Worm (Caenorhabditis elegans) whole organism, late embryonic: ENCODE results near the gene D1086.10.
"Not testable (repeated sequence)": the region's sequence is repeated elsewhere in the genome, so short reads cannot be mapped to it uniquely, and the experiment has no call there.

Experiments used
- C08G9.2 ChIP-seq: sonication (generic microtip); optimal IDR thresholded peaks from 2 replicates; lab custom pipeline; 2016; ENCODE audit warnings: mild to moderate bottlenecking, missing genetic modification characterization, moderate library complexity, missing compliant biosample characterization
- F13H6.1 ChIP-seq: sonication (generic microtip); optimal IDR thresholded peaks from 2 replicates; lab custom pipeline; 2016; ENCODE audit warnings: missing genetic modification characterization, missing compliant biosample characterization
- K02D7.2 ChIP-seq: sonication (generic microtip); optimal IDR thresholded peaks from 2 replicates; lab custom pipeline; 2017; ENCODE audit warnings: mild to moderate bottlenecking, missing genetic modification characterization, missing compliant biosample characterization
- K09A11.1 ChIP-seq: sonication (generic microtip); optimal IDR thresholded peaks from 2 replicates; lab custom pipeline; 2017; ENCODE audit warnings: antibody characterized with exemption, mild to moderate bottlenecking, missing genetic modification characterization, missing compliant biosample characterization; ENCODE audit not compliant: insufficient read depth
- ceh-14 ChIP-seq: sonication (generic microtip); optimal IDR thresholded peaks from 2 replicates; lab custom pipeline; 2016; ENCODE audit warnings: missing genotype, missing genetic modification characterization, missing compliant biosample characterization
- ceh-2 ChIP-seq: sonication (generic microtip); optimal IDR thresholded peaks from 2 replicates; lab custom pipeline; 2016; ENCODE audit warnings: missing genotype, missing genetic modification characterization, missing compliant biosample characterization
- ceh-31 ChIP-seq: sonication (generic microtip); optimal IDR thresholded peaks from 2 replicates; lab custom pipeline; 2016; ENCODE audit warnings: missing genetic modification characterization, missing compliant biosample characterization
- ceh-34 ChIP-seq: sonication (generic microtip); optimal IDR thresholded peaks from 2 replicates; lab custom pipeline; 2016; ENCODE audit warnings: mild to moderate bottlenecking, missing genetic modification characterization, missing compliant biosample characterization
- ceh-45 ChIP-seq: fragments of 200-800 bp; sonication (Bioruptor generic); IDR thresholded peaks from 2 replicates; pipeline ENCODE4 v1.3.6; 2022; ENCODE audit warnings: missing genetic modification reagents, missing genetic modification characterization, missing compliant biosample characterization
- ceh-9 ChIP-seq: sonication (generic microtip); optimal IDR thresholded peaks from 2 replicates; lab custom pipeline; 2016; ENCODE audit warnings: mild to moderate bottlenecking, missing genetic modification characterization, inconsistent platforms, missing compliant biosample characterization
- che-1 ChIP-seq: sonication (generic microtip); optimal IDR thresholded peaks from 2 replicates; lab custom pipeline; 2016; ENCODE audit warnings: mild to moderate bottlenecking, missing genetic modification characterization, missing compliant biosample characterization
- elt-2 ChIP-seq: sonication (generic microtip); optimal IDR thresholded peaks from 2 replicates; lab custom pipeline; 2016; ENCODE audit warnings: missing genetic modification reagents, missing genetic modification characterization, missing compliant biosample characterization
- ets-4 ChIP-seq: sonication (generic microtip); optimal IDR thresholded peaks from 2 replicates; lab custom pipeline; 2016; ENCODE audit warnings: missing genetic modification characterization, missing compliant biosample characterization
- fkh-10 ChIP-seq: fragments of 150-350 bp; optimal IDR thresholded peaks from 2 replicates; lab custom pipeline; 2014; ENCODE audit warnings: missing biosample characterization, missing genetic modification reagents, missing genetic modification characterization
- fkh-6 ChIP-seq: sonication (generic microtip); optimal IDR thresholded peaks from 2 replicates; lab custom pipeline; 2016; ENCODE audit warnings: missing genetic modification characterization, missing compliant biosample characterization
- gmeb-2 ChIP-seq: sonication (generic microtip); optimal IDR thresholded peaks from 2 replicates; lab custom pipeline; 2016; ENCODE audit warnings: missing genetic modification characterization, inconsistent platforms, missing compliant biosample characterization
- hlh-13 ChIP-seq: fragments of 200-800 bp; sonication (Bioruptor generic); optimal IDR thresholded peaks from 2 replicates; lab custom pipeline; 2018; ENCODE audit warnings: mild to moderate bottlenecking, missing genetic modification characterization, missing compliant biosample characterization
- hlh-8 ChIP-seq: sonication (generic microtip); optimal IDR thresholded peaks from 2 replicates; lab custom pipeline; 2016; ENCODE audit warnings: missing genotype, missing genetic modification characterization, missing compliant biosample characterization
- madf-2 ChIP-seq: sonication (generic microtip); optimal IDR thresholded peaks from 2 replicates; lab custom pipeline; 2017; ENCODE audit warnings: missing genetic modification characterization, missing compliant biosample characterization
- nfya-1 ChIP-seq: sonication (generic microtip); optimal IDR thresholded peaks from 2 replicates; lab custom pipeline; 2017; ENCODE audit warnings: missing genetic modification characterization, mild to moderate bottlenecking, missing compliant biosample characterization, antibody characterized with exemption, moderate library complexity
- pat-9 ChIP-seq: fragments of 200-800 bp; sonication (Bioruptor generic); optimal IDR thresholded peaks from 2 replicates; lab custom pipeline; 2018; ENCODE audit warnings: mild to moderate bottlenecking, missing genetic modification characterization, moderate library complexity, missing compliant biosample characterization
- pax-1 ChIP-seq: fragments of 150-350 bp; optimal IDR thresholded peaks from 2 replicates; lab custom pipeline; 2014; ENCODE audit warnings: missing biosample characterization, missing genetic modification characterization
- pqm-1 ChIP-seq: sonication (generic microtip); optimal IDR thresholded peaks from 2 replicates; lab custom pipeline; 2016; ENCODE audit warnings: missing genetic modification characterization, missing compliant biosample characterization
- ref-2 ChIP-seq: sonication (generic microtip); optimal IDR thresholded peaks from 2 replicates; lab custom pipeline; 2016; ENCODE audit warnings: missing genetic modification characterization, missing compliant biosample characterization
- sox-2 ChIP-seq: fragments of 200-800 bp; sonication (Bioruptor generic); IDR thresholded peaks from 2 replicates; pipeline ENCODE4 v1.3.6; 2022; ENCODE audit warnings: missing genetic modification reagents, missing genetic modification characterization, missing compliant biosample characterization
- syd-9 ChIP-seq: sonication (generic microtip); optimal IDR thresholded peaks from 2 replicates; lab custom pipeline; 2016; ENCODE audit warnings: mild to moderate bottlenecking, missing genetic modification characterization, moderate library complexity, missing compliant biosample characterization
- tbx-2 ChIP-seq: sonication (generic microtip); optimal IDR thresholded peaks from 2 replicates; lab custom pipeline; 2016; ENCODE audit warnings: missing genetic modification characterization, missing compliant biosample characterization
- tbx-7 ChIP-seq: sonication (generic microtip); optimal IDR thresholded peaks from 2 replicates; lab custom pipeline; 2016; ENCODE audit warnings: missing genotype, missing genetic modification characterization, missing compliant biosample characterization
- ttx-3 ChIP-seq: sonication (generic microtip); optimal IDR thresholded peaks from 2 replicates; lab custom pipeline; 2016; ENCODE audit warnings: missing genetic modification reagents, missing genetic modification characterization, missing compliant biosample characterization
- unc-3 ChIP-seq, 2 experiments: fragments of 200-800 bp in 1 of 2; sonication (Bioruptor generic) in 1 of 2; sonication (generic microtip) in 1 of 2; conservative IDR thresholded peaks in 1 of 2; optimal IDR thresholded peaks in 1 of 2; 2 replicates each; pipeline versions ENCODE4 v1.3.6 to Lab custom; 2016 to 2022; ENCODE audit warnings: missing compliant biosample characterization in 2 of 2, missing genetic modification characterization in 2 of 2, missing genetic modification reagents in 1 of 2
- unc-86 ChIP-seq: sonication (generic microtip); optimal IDR thresholded peaks from 2 replicates; lab custom pipeline; 2016; ENCODE audit warnings: missing genetic modification characterization, missing compliant biosample characterization
- zip-5 ChIP-seq: sonication (generic microtip); optimal IDR thresholded peaks from 2 replicates; lab custom pipeline; 2016; ENCODE audit warnings: missing genetic modification characterization, missing compliant biosample characterization

The D1086.10 gene

ce11 chrV:14082453-14082852 is at the start of gene D1086.10:
TSS of gene D1086.10 (plus strand) at chrV:14082753.
- TF ChIP-seq che-1 (tag; lab: Kevin White, UChicago) (no peak), unc-86 (no peak), pax-1 (tag; lab: Kevin White, UChicago) (no peak), ceh-9 (no peak), K09A11.1 (tag; lab: Kevin White, UChicago) (no peak), ceh-45 (no peak), pat-9 (tag; lab: Kevin White, UChicago) (no peak), C08G9.2 (tag; lab: Kevin White, UChicago) (no peak), K02D7.2 (tag; lab: Kevin White, UChicago) (no peak), pqm-1 (tag; lab: Kevin White, UChicago) (no peak)
- TF ChIP-seq, all 69 proteins: peak for 0

- TF ChIP-seq fkh-10 (GFP tag; lab: Kevin White, UChicago) (no peak), F13H6.1 (tag; lab: Kevin White, UChicago) (no peak), tbx-2 (tag; lab: Kevin White, UChicago) (no peak), C08G9.2 (tag; lab: Kevin White, UChicago) (no peak), fkh-6 (no peak), hlh-8 (tag; lab: Kevin White, UChicago) (no peak), ets-4 (no peak), tbx-7 (tag; lab: Kevin White, UChicago) (no peak), gmeb-2 (no peak)
- TF ChIP-seq, all 69 proteins: peak for 0
Measured at ce11 chrV:14033649-14034048, 48.9 kb upstream of the D1086.10 start, which contains the start of gene ins-10. TSS of gene ins-10 (plus strand) at chrV:14033949.

ce11 chrV:14038328-14039084 is 44.0 kb upstream of the D1086.10 start, which contains the start of gene vps-39:
TSS of gene vps-39 (minus strand) at chrV:14038378.
- peak; percentile 11 for TF ChIP-seq hlh-13 (GFP tag; lab: Kevin White, UChicago)
- peak; percentile 60 for TF ChIP-seq ceh-14
- TF ChIP-seq nfya-1 (tag; lab: Kevin White, UChicago): peak; percentile 31
- TF ChIP-seq ceh-31 (tag; lab: Kevin White, UChicago): peak; percentile 75
- TF ChIP-seq ref-2 (tag; lab: Kevin White, UChicago): peak; percentile 52
- TF ChIP-seq K09A11.1 (tag; lab: Kevin White, UChicago): peak; percentile 15
- peak; percentile 62 for TF ChIP-seq sox-2 (GFP tag; lab: Robert Waterston, UW)
- TF ChIP-seq ttx-3 (tag; lab: Kevin White, UChicago): peak; percentile 0
- TF ChIP-seq elt-2 (tag; lab: Kevin White, UChicago): peak; percentile 32
- TF ChIP-seq C08G9.2 (tag; lab: Kevin White, UChicago): peak; percentile 20
- TF ChIP-seq ceh-34 (tag; lab: Kevin White, UChicago): peak; percentile 27
- peak; percentile 3 for TF ChIP-seq F13H6.1 (tag; lab: Kevin White, UChicago)
- TF ChIP-seq zip-5 (tag; lab: Kevin White, UChicago): peak; percentile 26
- peak; percentile 50 for TF ChIP-seq tbx-2 (tag; lab: Kevin White, UChicago)
- peak; percentile 61; the same call in 1 of the 2 replicates for TF ChIP-seq ceh-45
- peak; percentile 13 for TF ChIP-seq madf-2 (tag; lab: Kevin White, UChicago)
- TF ChIP-seq unc-3 (GFP tag; conservative IDR thresholded peaks at IDR 0.05; lab: Robert Waterston, UW): 0 out of 2 replicates have a peak, but pooled peaks have one; percentile 22
- not testable (repeated sequence) for TF ChIP-seq unc-3 (tag; optimal IDR thresholded peaks at IDR 0.05; lab: Kevin White, UChicago)
- TF ChIP-seq ceh-2: peak; percentile 3
- TF ChIP-seq, all 69 proteins: peak for 18; not testable (repeated sequence) for 51

DNA sequence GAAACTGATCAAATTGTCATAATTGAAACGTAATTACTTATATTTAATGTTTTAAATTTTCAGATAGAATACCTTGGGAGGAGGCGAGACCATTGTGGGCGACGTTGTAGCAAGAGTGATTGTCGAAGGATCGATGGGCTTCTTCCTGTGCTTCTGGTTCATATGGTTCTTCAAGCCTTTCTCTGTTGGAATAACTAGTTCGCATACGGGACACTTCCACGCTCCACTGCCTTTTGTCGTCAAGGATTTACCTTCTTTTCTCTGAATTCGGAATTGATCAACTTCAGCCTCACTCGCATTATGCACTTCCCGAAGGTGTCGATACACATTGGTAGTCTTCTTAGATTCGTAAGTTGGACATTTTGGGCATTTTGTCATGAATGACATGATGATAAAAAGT is 33.3 kb upstream of the D1086.10 start, which contains the start of gene F58D12.1:
Gene F58D12.1 (plus strand): TSS at position 301 of the 400 bp plus-strand sequence.
- not testable (repeated sequence) for TF ChIP-seq syd-9; che-1 (tag; lab: Kevin White, UChicago); hlh-8 (tag; lab: Kevin White, UChicago)
